Worm (Caenorhabditis elegans) whole organism, midembryonic: Measurements from ENCODE around the gene ZK1248.15.

Experiments
- T22C8.4 ChIP-seq: fragments of 200-800 bp; sonication (Bioruptor generic); IDR thresholded peaks from 2 replicates; pipeline ENCODE4 v1.3.6; 2022; ENCODE audit warnings: missing genetic modification characterization, missing compliant biosample characterization
- cog-1 ChIP-seq: sonication (generic microtip); optimal IDR thresholded peaks from 2 replicates; lab custom pipeline; 2016; ENCODE audit warnings: missing genetic modification characterization, missing compliant biosample characterization
- flt-1 ChIP-seq: fragments of 200-800 bp; sonication (Bioruptor generic); IDR thresholded peaks from 2 replicates; pipeline ENCODE4 v1.3.6; 2022; ENCODE audit warnings: missing genetic modification characterization, missing compliant biosample characterization
- klf-2 ChIP-seq: fragments of 200-800 bp; sonication (Bioruptor generic); conservative IDR thresholded peaks from 2 replicates; pipeline ENCODE4 v1.3.6; 2022; ENCODE audit warnings: missing genetic modification reagents, missing genetic modification characterization, missing compliant biosample characterization
- med-1 ChIP-seq: sonication (generic microtip); optimal IDR thresholded peaks from 2 replicates; lab custom pipeline; 2017; ENCODE audit warnings: missing genetic modification characterization, mild to moderate bottlenecking, missing compliant biosample characterization, antibody characterized with exemption, missing genetic modification reagents; ENCODE audit not compliant: insufficient read depth
- ref-1 ChIP-seq: fragments of 200-800 bp; sonication (Bioruptor generic); conservative IDR thresholded peaks from 2 replicates; pipeline ENCODE4 v1.3.6; 2022; ENCODE audit warnings: missing genetic modification reagents, missing genetic modification characterization, missing compliant biosample characterization
- tab-1 ChIP-seq: fragments of 200-800 bp; sonication (Bioruptor generic); IDR thresholded peaks from 2 replicates; pipeline ENCODE4 v1.3.6; 2022; ENCODE audit warnings: missing genetic modification characterization, missing compliant biosample characterization
- ztf-23 ChIP-seq: fragments of 200-800 bp; sonication (Bioruptor generic); IDR thresholded peaks from 2 replicates; pipeline ENCODE4 v1.3.6; 2022; ENCODE audit warnings: missing genetic modification reagents, missing genetic modification characterization, missing compliant biosample characterization
- ztf-29 ChIP-seq: fragments of 200-800 bp; sonication (Bioruptor generic); IDR thresholded peaks from 2 replicates; pipeline ENCODE4 v1.3.6; 2022; ENCODE audit warnings: missing genetic modification reagents, missing genetic modification characterization, missing compliant biosample characterization

ZK1248.15 gene

ce11 chrII:5866920-5867319 lies 28.6 kb upstream of the ZK1248.15 start:
- TF ChIP-seq T22C8.4 (GFP tag; lab: Robert Waterston, UW) (no peak), klf-2 (GFP tag; lab: Robert Waterston, UW) (no peak), flt-1 (GFP tag; lab: Robert Waterston, UW) (no peak), tab-1 (GFP tag; lab: Robert Waterston, UW) (no peak), med-1 (GFP tag; lab: Kevin White, UChicago) (no peak), ztf-23 (GFP tag; lab: Robert Waterston, UW) (no peak), cog-1 (tag; lab: Kevin White, UChicago) (no peak), ref-1 (GFP tag; lab: Robert Waterston, UW) (no peak), ztf-29 (GFP tag; lab: Robert Waterston, UW) (no peak)

ce11 chrII:5865405-5866308 lies 27.3 kb upstream of the ZK1248.15 start, which contains the start of gene F55C12.19:
TSS of gene F55C12.19 (plus strand) at chrII:5866139.
- TF ChIP-seq cog-1 (tag; lab: Kevin White, UChicago), result no peak
- no peak for TF ChIP-seq T22C8.4 (GFP tag; lab: Robert Waterston, UW)
- TF ChIP-seq ztf-29 (GFP tag; lab: Robert Waterston, UW), result no peak
- no peak for TF ChIP-seq klf-2 (GFP tag; lab: Robert Waterston, UW)
- no peak for TF ChIP-seq flt-1 (GFP tag; lab: Robert Waterston, UW)
- TF ChIP-seq tab-1 (GFP tag; lab: Robert Waterston, UW), result no peak
- TF ChIP-seq med-1 (GFP tag; lab: Kevin White, UChicago), result no peak
- TF ChIP-seq ref-1 (GFP tag; lab: Robert Waterston, UW), result no peak
- TF ChIP-seq ztf-23 (GFP tag; lab: Robert Waterston, UW), result no peak

ce11 chrII:5863893-5864292 lies 25.5 kb upstream of the ZK1248.15 start, which contains the start of gene tag-234:
TSS of gene tag-234 (plus strand) at chrII:5864193.
- TF ChIP-seq klf-2 (GFP tag; lab: Robert Waterston, UW), result no peak
- no peak for TF ChIP-seq tab-1 (GFP tag; lab: Robert Waterston, UW)
- TF ChIP-seq med-1 (GFP tag; lab: Kevin White, UChicago), result no peak

DNA sequence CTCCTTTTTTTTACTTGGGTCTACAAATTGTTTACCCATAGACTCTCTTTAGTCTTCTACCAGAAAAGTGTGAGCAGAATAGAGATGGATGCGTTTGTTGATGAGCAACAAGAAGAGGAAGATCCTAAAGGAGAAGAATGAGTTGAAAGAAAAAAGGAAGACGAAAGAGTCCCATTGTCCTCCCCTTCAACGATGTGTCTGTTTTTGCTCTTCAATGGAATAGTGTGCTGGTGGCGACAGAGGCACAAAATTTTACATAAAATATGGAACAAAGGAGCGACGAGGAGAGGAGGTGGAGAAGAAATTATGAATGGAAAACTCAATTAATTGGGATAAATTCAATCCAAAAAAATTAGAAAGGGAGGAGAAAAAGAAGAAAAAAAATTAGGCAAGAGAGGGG lies 22.3 kb upstream of the ZK1248.15 start:
- TF ChIP-seq ztf-29 (GFP tag; lab: Robert Waterston, UW) (no peak), ref-1 (GFP tag; lab: Robert Waterston, UW) (no peak), klf-2 (GFP tag; lab: Robert Waterston, UW) (no peak), T22C8.4 (GFP tag; lab: Robert Waterston, UW) (no peak), med-1 (GFP tag; lab: Kevin White, UChicago) (no peak), flt-1 (GFP tag; lab: Robert Waterston, UW) (no peak), cog-1 (tag; lab: Kevin White, UChicago) (no peak), tab-1 (GFP tag; lab: Robert Waterston, UW) (no peak), ztf-23 (GFP tag; lab: Robert Waterston, UW) (no peak)

- no peak for TF ChIP-seq cog-1 (tag; lab: Kevin White, UChicago)
- no peak for TF ChIP-seq ref-1 (GFP tag; lab: Robert Waterston, UW)
- no peak for TF ChIP-seq ztf-29 (GFP tag; lab: Robert Waterston, UW)
- no peak for TF ChIP-seq klf-2 (GFP tag; lab: Robert Waterston, UW)
- TF ChIP-seq T22C8.4 (GFP tag; lab: Robert Waterston, UW), result no peak
These were observed 20.0 kb upstream of the ZK1248.15 start, which contains the start of gene F55C12.4 for ce11 chrII:5858322-5858721. TSS of gene F55C12.4 (minus strand) at chrII:5858422.

DNA sequence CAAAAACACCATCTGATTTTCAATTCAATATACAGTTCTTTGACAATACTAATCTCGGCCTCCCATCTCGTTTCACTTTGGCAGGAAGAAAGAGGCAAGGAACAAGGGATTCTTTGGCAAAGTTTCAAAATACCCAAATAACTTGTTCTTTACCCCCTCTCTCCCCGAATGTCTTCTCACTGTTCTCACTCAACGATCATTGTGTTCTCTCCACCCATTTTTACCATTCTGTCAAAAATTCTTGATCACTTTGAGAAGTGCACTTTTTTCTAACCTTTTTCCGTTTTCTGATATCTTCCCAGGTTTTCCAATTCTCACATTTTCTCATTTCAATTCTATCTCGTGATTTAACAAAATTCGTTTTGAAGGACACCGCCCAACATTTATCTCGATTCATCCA lies 15.8 kb upstream of the ZK1248.15 start, which contains the start of gene H41C03.1:
H41C03.1 (plus strand) TSS at position 301 of the 400 bp plus-strand sequence.
- TF ChIP-seq tab-1 (GFP tag; lab: Robert Waterston, UW), result no peak
- no peak for TF ChIP-seq flt-1 (GFP tag; lab: Robert Waterston, UW)
- no peak for TF ChIP-seq ztf-23 (GFP tag; lab: Robert Waterston, UW)
- no peak for TF ChIP-seq T22C8.4 (GFP tag; lab: Robert Waterston, UW)
- no peak for TF ChIP-seq med-1 (GFP tag; lab: Kevin White, UChicago)
- no peak for TF ChIP-seq cog-1 (tag; lab: Kevin White, UChicago)
- TF ChIP-seq ref-1 (GFP tag; lab: Robert Waterston, UW), result no peak
- TF ChIP-seq ztf-29 (GFP tag; lab: Robert Waterston, UW), result no peak
- TF ChIP-seq klf-2 (GFP tag; lab: Robert Waterston, UW), result no peak

- TF ChIP-seq klf-2 (GFP tag; lab: Robert Waterston, UW) (no peak), flt-1 (GFP tag; lab: Robert Waterston, UW) (no peak), T22C8.4 (GFP tag; lab: Robert Waterston, UW) (no peak), med-1 (GFP tag; lab: Kevin White, UChicago) (no peak), tab-1 (GFP tag; lab: Robert Waterston, UW) (no peak), cog-1 (tag; lab: Kevin White, UChicago) (no peak), ref-1 (GFP tag; lab: Robert Waterston, UW) (no peak), ztf-23 (GFP tag; lab: Robert Waterston, UW) (no peak), ztf-29 (GFP tag; lab: Robert Waterston, UW) (no peak)
These were observed 14.9 kb upstream of the ZK1248.15 start for ce11 chrII:5853261-5853660.

DNA sequence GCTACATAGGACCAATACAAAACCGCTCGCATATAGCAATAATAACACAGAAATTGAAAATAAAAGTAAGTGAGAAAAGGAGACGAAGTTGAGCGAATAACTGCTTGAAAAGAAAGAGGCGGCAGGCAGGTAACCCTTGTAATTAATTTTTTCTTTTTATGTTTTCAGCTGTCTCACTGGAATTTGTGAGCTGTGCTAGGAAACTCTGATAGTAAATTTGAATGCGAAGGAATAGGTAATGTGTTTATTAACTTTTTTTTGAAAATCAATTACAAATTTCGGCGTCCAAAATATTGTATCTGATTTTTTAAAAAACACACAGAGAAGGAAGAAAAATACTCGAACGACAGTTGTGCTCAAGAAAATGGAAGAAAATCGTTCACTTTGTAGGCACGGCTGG lies 13.7 kb upstream of the ZK1248.15 start, which contains the start of gene H41C03.2:
H41C03.2 (minus strand) TSS at position 101 of the 400 bp plus-strand sequence.
- TF ChIP-seq ref-1 (GFP tag; lab: Robert Waterston, UW), result no peak
- TF ChIP-seq tab-1 (GFP tag; lab: Robert Waterston, UW), result no peak
- no peak for TF ChIP-seq cog-1 (tag; lab: Kevin White, UChicago)
- no peak for TF ChIP-seq ztf-29 (GFP tag; lab: Robert Waterston, UW)
- TF ChIP-seq med-1 (GFP tag; lab: Kevin White, UChicago), result no peak
- no peak for TF ChIP-seq T22C8.4 (GFP tag; lab: Robert Waterston, UW)
- no peak for TF ChIP-seq ztf-23 (GFP tag; lab: Robert Waterston, UW)
- TF ChIP-seq flt-1 (GFP tag; lab: Robert Waterston, UW), result no peak
